Fruit fly (Drosophila melanogaster): ENCODE results near the gene CG13386.

- TF ChIP-seq CG11617 (GFP tag; optimal IDR thresholded peaks at IDR 0.05) (peak; percentile 99), CG14711 (tag; optimal IDR thresholded peaks at IDR 0.05) (peak; percentile 99), pad (GFP tag; optimal IDR thresholded peaks at IDR 0.05) (peak; percentile 95), bab1 (GFP tag; optimal IDR thresholded peaks at IDR 0.05) (peak; percentile 100), cic (GFP tag; optimal IDR thresholded peaks at IDR 0.05) (peak; percentile 93), CG33017 (tag; optimal IDR thresholded peaks at IDR 0.05) (peak; percentile 99), cnc (optimal IDR thresholded peaks at IDR 0.05) (no peak), toe (GFP tag; optimal IDR thresholded peaks at IDR 0.05) (peak; percentile 98), Mnt (GFP tag; optimal IDR thresholded peaks at IDR 0.05) (peak; percentile 94), CG5204 (GFP tag; optimal IDR thresholded peaks at IDR 0.05) (no peak), Hr96 (GFP tag; optimal IDR thresholded peaks at IDR 0.05) (peak; percentile 95)
These were observed 22.1 kb upstream of the CG13386 start, which contains the start of the genes CG13390 and CG17294 for dm6 chr2L:8376717-8377116.
